Fruit fly (Drosophila melanogaster) whole organism, wandering third instar larva: ENCODE data around the gene Jon25Bi.

Source experiments
- CG32264 ChIP-seq: fragments of 200-800 bp; sonication (Bioruptor generic); optimal IDR thresholded peaks from 2 replicates; lab custom pipeline; 2016; ENCODE audit warnings: missing biosample characterization, missing genetic modification characterization
- dmrt93B ChIP-seq: fragments of 200-800 bp; sonication (Bioruptor generic); optimal IDR thresholded peaks from 2 replicates; lab custom pipeline; 2018; ENCODE audit warnings: missing biosample characterization, mild to moderate bottlenecking, missing genetic modification characterization
- sage ChIP-seq: fragments of 200-800 bp; sonication (Bioruptor generic); optimal IDR thresholded peaks from 2 replicates; lab custom pipeline; 2016; ENCODE audit warnings: missing biosample characterization, mild to moderate bottlenecking, missing genetic modification characterization
- usp ChIP-seq: fragments of >200 bp; optimal IDR thresholded peaks from 2 replicates; lab custom pipeline; 2017; ENCODE audit warnings: missing biosample characterization, missing genetic modification characterization

- no peak for TF ChIP-seq CG32264 (GFP tag; lab: Kevin White, UChicago)
- no peak for TF ChIP-seq dmrt93B (GFP tag; lab: Kevin White, UChicago)
- TF ChIP-seq sage (GFP tag; lab: Kevin White, UChicago), result no peak
- no peak for TF ChIP-seq usp (GFP tag; lab: Kevin White, UChicago)
Observed at dm6 chr2L:4958111-4958510, 3.2 kb upstream of the Jon25Bi start, which contains the start of gene CG34124.
